Worm (Caenorhabditis elegans): ENCODE data around the gene F58B4.6.

The F58B4.6 gene

DNA sequence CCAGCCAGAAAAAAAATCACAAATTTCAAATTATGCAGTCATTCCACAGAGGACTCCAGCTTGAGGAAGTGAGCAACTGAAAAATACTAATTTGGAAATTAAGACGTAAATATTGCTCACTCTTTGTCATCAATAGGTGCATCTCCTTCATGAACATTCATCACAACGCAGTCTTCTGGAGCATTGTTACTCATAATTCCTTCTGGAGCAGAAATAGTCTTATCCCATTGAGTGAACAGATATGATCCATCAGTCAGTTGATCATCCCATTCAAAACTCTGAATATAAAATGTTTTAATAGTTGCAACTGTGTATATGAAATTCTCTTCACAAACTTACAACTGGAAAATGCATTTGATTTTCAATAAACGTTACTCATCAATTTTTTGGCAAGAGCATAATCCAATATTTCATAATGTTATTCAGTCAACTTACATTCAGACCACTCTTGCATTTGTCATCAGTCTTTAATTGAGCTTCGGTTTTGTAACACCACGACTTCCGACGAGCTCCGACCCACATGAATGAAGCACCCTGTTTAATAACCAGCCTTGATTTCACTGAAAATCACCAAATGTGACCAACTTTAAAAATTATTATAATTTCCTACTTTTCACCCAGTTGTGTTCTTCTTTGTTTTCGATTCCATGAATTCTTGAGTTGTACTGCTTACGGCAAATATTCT, 28.8 kb downstream of the F58B4.6 start:
- peak; percentile 13 for TF ChIP-seq ztf-4 (tag; optimal IDR thresholded peaks at IDR 0.05)
- TF ChIP-seq pqm-1 (tag; optimal IDR thresholded peaks at IDR 0.05), result no peak
- TF ChIP-seq nhr-25 (tag; optimal IDR thresholded peaks at IDR 0.05), result peak; percentile 43
- peak; percentile 16 for TF ChIP-seq pha-4 (tag; optimal IDR thresholded peaks at IDR 0.05)
- TF ChIP-seq ama-1 (optimal IDR thresholded peaks at IDR 0.05), result peak; percentile 83
- peak; percentile 8 for TF ChIP-seq nhr-43 (tag; optimal IDR thresholded peaks at IDR 0.05; ENCODE audit: poor library complexity, severe bottlenecking)
- TF ChIP-seq skn-1 (tag; optimal IDR thresholded peaks at IDR 0.05), result no peak
- no peak for TF ChIP-seq nhr-23 (tag; optimal IDR thresholded peaks at IDR 0.05)
- TF ChIP-seq elt-3 (tag; optimal IDR thresholded peaks at IDR 0.05), result no peak
- TF ChIP-seq fkh-10 (GFP tag; optimal IDR thresholded peaks at IDR 0.05), result no peak
- TF ChIP-seq tbx-2 (tag; optimal IDR thresholded peaks at IDR 0.05), result peak; percentile 22
- no peak for TF ChIP-seq elt-1 (tag; optimal IDR thresholded peaks at IDR 0.05)
- TF ChIP-seq lsy-12 (tag; optimal IDR thresholded peaks at IDR 0.05), result peak; percentile 36
- no peak for TF ChIP-seq egl-5 (tag; optimal IDR thresholded peaks at IDR 0.05)

DNA sequence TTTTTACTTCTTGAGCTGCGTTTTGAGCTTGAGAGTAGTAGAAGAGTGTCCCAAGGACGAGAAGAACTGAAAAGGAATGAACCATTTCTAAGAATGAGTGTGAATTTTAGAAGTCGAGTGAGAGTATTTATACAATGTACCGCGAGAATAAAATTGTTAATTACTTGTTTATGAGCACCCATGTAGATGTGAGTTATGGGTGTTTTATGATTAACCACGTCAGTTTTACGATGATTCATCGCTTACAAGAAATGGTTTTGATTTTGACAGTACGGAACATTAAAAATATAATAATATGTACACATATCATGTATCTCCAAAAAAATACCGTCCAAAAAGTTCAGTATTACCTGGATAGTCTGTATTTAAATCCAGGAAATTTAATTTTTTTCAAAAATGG, 29.5 kb downstream of the F58B4.6 start, which contains the start of gene clec-221:
Gene clec-221, minus strand, starts transcription at position 101 of the 400 bp plus-strand sequence.
- TF ChIP-seq R02D3.7 (tag; optimal IDR thresholded peaks at IDR 0.05), result no peak
- TF ChIP-seq fkh-10 (GFP tag; optimal IDR thresholded peaks at IDR 0.05), result no peak
- no peak for TF ChIP-seq unc-62 (GFP tag; optimal IDR thresholded peaks at IDR 0.05)
- no peak for TF ChIP-seq eor-1 (tag; optimal IDR thresholded peaks at IDR 0.05)
- TF ChIP-seq daf-12 (tag; optimal IDR thresholded peaks at IDR 0.05), result no peak
- no peak for TF ChIP-seq nhr-12 (tag; optimal IDR thresholded peaks at IDR 0.05)
- TF ChIP-seq nhr-25 (tag; optimal IDR thresholded peaks at IDR 0.05), result no peak
- TF ChIP-seq fos-1 (tag; optimal IDR thresholded peaks at IDR 0.05), result no peak
- no peak for TF ChIP-seq nhr-11 (tag; optimal IDR thresholded peaks at IDR 0.05)
- TF ChIP-seq ceh-9 (tag; optimal IDR thresholded peaks at IDR 0.05), result no peak
- TF ChIP-seq pqm-1 (tag; optimal IDR thresholded peaks at IDR 0.05), result no peak
- no peak for TF ChIP-seq nhr-76 (tag; optimal IDR thresholded peaks at IDR 0.05)
- TF ChIP-seq hmg-11 (tag; optimal IDR thresholded peaks at IDR 0.05), result no peak
- TF ChIP-seq ama-1 (optimal IDR thresholded peaks at IDR 0.05), result no peak
- TF ChIP-seq snpc-4 (tag; optimal IDR thresholded peaks at IDR 0.05), result no peak
- TF ChIP-seq nfya-1 (tag; optimal IDR thresholded peaks at IDR 0.05; ENCODE audit: insufficient read depth), result no peak
- no peak for TF ChIP-seq lsy-12 (tag; optimal IDR thresholded peaks at IDR 0.05)

DNA sequence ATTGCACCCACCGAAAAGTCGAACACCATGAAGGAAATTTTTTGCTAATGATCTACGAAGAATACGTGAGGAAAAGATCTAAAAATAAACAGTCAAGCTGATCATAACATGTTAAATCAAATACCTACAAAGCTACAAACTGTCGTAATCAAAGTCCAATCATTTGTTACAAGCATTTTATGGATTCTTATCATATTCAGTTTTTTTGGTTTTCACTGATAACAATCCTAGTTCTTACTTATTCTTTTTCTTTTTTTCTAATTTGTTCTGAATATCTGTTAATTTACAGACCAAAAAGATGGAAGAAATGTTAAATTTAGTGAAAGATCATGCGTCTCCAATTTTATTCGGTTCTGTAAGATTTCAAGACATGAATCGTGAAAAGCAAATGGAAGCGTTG, 30.0 kb downstream of the F58B4.6 start, which contains the start of gene F17C11.6:
Gene F17C11.6, plus strand, starts transcription at position 290 of the 400 bp plus-strand sequence.
- TF ChIP-seq ceh-82 (tag; optimal IDR thresholded peaks at IDR 0.05) (no peak), nhr-28 (tag; optimal IDR thresholded peaks at IDR 0.05) (no peak), pqm-1 (tag; optimal IDR thresholded peaks at IDR 0.05) (peak; percentile 82), elt-2 (tag; optimal IDR thresholded peaks at IDR 0.05) (peak; percentile 70), hmg-11 (tag; optimal IDR thresholded peaks at IDR 0.05) (no peak), sea-2 (GFP tag; optimal IDR thresholded peaks at IDR 0.05) (no peak)

DNA sequence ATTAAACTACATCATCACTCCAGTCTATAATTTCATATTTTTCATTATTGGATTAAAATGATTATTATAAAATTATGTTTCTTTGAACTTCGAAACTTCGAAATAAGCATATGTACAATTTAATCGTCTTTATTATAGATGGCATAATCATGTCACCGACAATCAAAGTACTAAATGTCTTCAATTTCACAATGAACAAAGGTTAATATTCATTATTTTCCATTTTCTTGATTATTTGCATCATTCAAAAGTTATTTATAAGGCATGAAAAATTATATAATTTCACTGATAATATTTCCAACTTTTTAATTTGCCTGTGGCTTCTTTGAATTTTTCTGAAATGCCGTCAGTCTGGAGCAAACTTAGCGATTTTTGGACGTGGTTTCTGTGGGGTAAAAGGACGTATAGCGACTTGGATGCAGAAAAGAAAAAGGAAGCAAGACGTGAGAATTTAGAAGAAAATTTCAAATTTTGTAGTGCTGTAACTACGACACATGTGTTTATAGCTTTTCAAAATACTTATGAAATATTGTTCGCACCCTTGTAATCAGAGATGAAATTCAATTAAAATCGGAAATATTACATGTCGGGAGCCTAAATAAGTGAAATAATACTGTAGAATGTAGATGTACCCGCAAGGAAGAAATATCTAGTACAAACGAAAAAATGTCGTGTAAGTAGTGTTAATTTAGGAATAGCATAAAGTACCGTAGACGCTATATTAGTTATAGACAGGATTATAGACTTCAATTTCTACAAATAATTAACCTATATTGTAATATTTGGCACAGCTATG, 31.0 kb downstream of the F58B4.6 start, which contains the start of gene F17C11.13:
Gene F17C11.13, plus strand, starts transcription at position 243 of the 796 bp plus-strand sequence.
- TF ChIP-seq elt-2 (tag; optimal IDR thresholded peaks at IDR 0.05), result peak; percentile 59
- TF ChIP-seq jun-1 (tag; optimal IDR thresholded peaks at IDR 0.05), result no peak
- no peak for TF ChIP-seq ZK546.5 (tag; optimal IDR thresholded peaks at IDR 0.05)
- TF ChIP-seq pqm-1 (tag; optimal IDR thresholded peaks at IDR 0.05), result peak; percentile 32
- no peak for TF ChIP-seq nhr-12 (tag; optimal IDR thresholded peaks at IDR 0.05)
